Fruit fly (Drosophila melanogaster): ENCODE data around the gene Ubc87F.

Gene Ubc87F

DNA sequence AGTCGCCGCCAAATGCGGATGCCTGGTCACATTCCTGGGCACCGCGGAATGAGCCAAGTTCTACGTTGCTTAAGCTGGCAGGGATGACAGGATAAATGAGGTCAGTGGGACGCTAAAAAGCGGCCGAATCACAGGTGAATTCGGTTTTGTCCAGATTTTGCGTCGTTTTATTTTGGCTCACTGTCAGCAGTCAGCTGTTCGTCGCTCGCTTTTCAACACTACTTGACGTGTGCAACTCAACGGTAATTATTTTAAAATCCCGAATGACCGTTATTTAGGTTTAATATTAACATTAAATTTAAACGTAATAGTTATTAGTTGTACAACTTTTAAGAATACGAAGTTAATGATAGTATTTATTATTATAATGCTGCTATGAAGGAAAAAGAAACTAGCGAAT, 18.6 kb downstream of the Ubc87F start (continued):
- no peak for TF ChIP-seq CG1233 (GFP tag; optimal IDR thresholded peaks at IDR 0.05)
- TF ChIP-seq sens (GFP tag) = peak; percentile 3
- peak; percentile 96 for TF ChIP-seq CG8388 (GFP tag; optimal IDR thresholded peaks at IDR 0.05)
- no peak for TF ChIP-seq hkb (optimal IDR thresholded peaks at IDR 0.05)
- no peak for TF ChIP-seq hkb (GFP tag; IDR thresholded peaks at IDR 0.05)
- TF ChIP-seq chm (GFP tag; IDR thresholded peaks at IDR 0.05) = no peak
- no peak for TF ChIP-seq Xrp1 (GFP tag; IDR thresholded peaks at IDR 0.05)
- TF ChIP-seq Myb (GFP tag; optimal IDR thresholded peaks at IDR 0.05) = peak; percentile 91
- TF ChIP-seq Ets65A (GFP tag) = no peak
- no peak for TF ChIP-seq grn (GFP tag; optimal IDR thresholded peaks at IDR 0.05)
- TF ChIP-seq CG4820 (GFP tag; optimal IDR thresholded peaks at IDR 0.05) = no peak
- TF ChIP-seq Fer3 (tag; optimal IDR thresholded peaks at IDR 0.05) = no peak
- no peak for TF ChIP-seq sd (tag; optimal IDR thresholded peaks at IDR 0.05)
- no peak for TF ChIP-seq CG11504 (tag; optimal IDR thresholded peaks at IDR 0.05)
- TF ChIP-seq Hand (GFP tag; optimal IDR thresholded peaks at IDR 0.05) = no peak
- no peak for TF ChIP-seq tap (tag; optimal IDR thresholded peaks at IDR 0.05)
- no peak for TF ChIP-seq yki (optimal IDR thresholded peaks at IDR 0.05)
- TF ChIP-seq CG9797 (GFP tag; optimal IDR thresholded peaks at IDR 0.05) = no peak
- no peak for TF ChIP-seq ac (GFP tag; optimal IDR thresholded peaks at IDR 0.05)
- no peak for TF ChIP-seq nmo (GFP tag; optimal IDR thresholded peaks at IDR 0.05)
- no peak for TF ChIP-seq CG17612 (GFP tag; IDR thresholded peaks at IDR 0.05)
- TF ChIP-seq CG1832 (GFP tag; optimal IDR thresholded peaks at IDR 0.05) = no peak
- TF ChIP-seq dan (GFP tag; IDR thresholded peaks at IDR 0.05) = no peak
- TF ChIP-seq stwl (tag; optimal IDR thresholded peaks at IDR 0.05) = peak; percentile 37

DNA sequence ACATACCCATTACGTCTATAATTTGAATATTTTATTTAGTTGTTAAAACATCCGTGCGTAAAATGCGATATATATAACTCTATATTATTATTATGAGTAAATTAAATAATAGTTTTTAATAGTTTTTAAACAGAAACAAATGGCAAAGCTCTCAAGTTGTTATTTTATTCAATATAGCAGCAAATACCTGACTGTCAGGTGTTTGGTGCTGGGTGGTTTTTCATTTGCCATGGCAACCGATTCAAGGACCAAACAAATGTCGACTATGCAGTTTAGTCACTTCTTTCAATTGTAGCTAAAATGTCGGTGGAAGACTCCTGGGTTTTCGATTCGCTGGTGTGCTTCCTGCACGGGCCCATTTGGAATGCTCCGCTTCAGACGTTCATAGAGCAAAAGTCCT, 24.2 kb downstream of the Ubc87F start, which contains the start of gene CG14367:
TSS of gene CG14367 (plus strand) at position 301 of the 400 bp plus-strand sequence.
- TF ChIP-seq danr (GFP tag; IDR thresholded peaks at IDR 0.05) = no peak
- no peak for TF ChIP-seq CG11560 (tag; IDR thresholded peaks at IDR 0.05)
- no peak for TF ChIP-seq E2f2 (GFP tag; IDR thresholded peaks at IDR 0.05)
- TF ChIP-seq kni (GFP tag; optimal IDR thresholded peaks at IDR 0.05) = no peak
- no peak for TF ChIP-seq luna (GFP tag; optimal IDR thresholded peaks at IDR 0.05)
- TF ChIP-seq gro (GFP tag; optimal IDR thresholded peaks at IDR 0.05) = no peak
- TF ChIP-seq dm (GFP tag; optimal IDR thresholded peaks at IDR 0.05) = no peak
- TF ChIP-seq wdn (GFP tag; IDR thresholded peaks at IDR 0.05) = no peak
- TF ChIP-seq gce (GFP tag; IDR thresholded peaks at IDR 0.05) = no peak
- TF ChIP-seq CG15601 (tag; optimal IDR thresholded peaks at IDR 0.05) = no peak
- no peak for TF ChIP-seq Lhr (GFP tag; optimal IDR thresholded peaks at IDR 0.05)
- no peak for TF ChIP-seq stwl (tag; optimal IDR thresholded peaks at IDR 0.05)
- TF ChIP-seq CG12236 (GFP tag; optimal IDR thresholded peaks at IDR 0.05) = no peak
- TF ChIP-seq Myb (GFP tag; optimal IDR thresholded peaks at IDR 0.05) = no peak
- TF ChIP-seq CG8924 (tag; optimal IDR thresholded peaks at IDR 0.05) = no peak
- TF ChIP-seq dimm (GFP tag; IDR thresholded peaks at IDR 0.05) = no peak
- no peak for TF ChIP-seq slp2 (GFP tag; optimal IDR thresholded peaks at IDR 0.05)
- no peak for TF ChIP-seq repo (GFP tag; optimal IDR thresholded peaks at IDR 0.05)
- no peak for TF ChIP-seq Dfd (GFP tag; optimal IDR thresholded peaks at IDR 0.05)
- no peak for TF ChIP-seq CG34376 (GFP tag; optimal IDR thresholded peaks at IDR 0.05)

All from whole organism, embryonic.